Worm (Caenorhabditis elegans): ENCODE measurements around the gene K10H10.5.

DNA sequence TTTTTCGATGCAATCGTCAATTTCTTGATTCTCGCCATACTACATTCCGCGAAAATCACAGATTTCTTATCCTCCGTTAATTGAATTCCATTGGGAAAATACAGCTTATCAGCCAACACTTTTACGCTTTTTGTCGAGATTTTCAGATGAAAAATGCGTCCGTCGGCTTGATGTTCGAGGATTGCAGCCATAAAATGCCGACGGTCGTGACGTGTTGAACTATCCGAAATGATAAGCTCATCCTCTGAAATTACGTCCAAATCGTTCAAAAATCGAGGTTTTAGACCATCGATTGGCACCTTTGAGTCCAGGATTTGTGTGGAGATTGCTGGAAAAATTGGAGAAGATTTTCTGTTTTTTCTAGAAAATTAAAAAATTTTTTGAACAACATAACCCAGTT, 25.6 kb downstream of the K10H10.5 start:
- no peak for TF ChIP-seq chd-7 (tag; optimal IDR thresholded peaks at IDR 0.05)
- no peak for TF ChIP-seq B0019.2 (GFP tag; conservative IDR thresholded peaks at IDR 0.05)
- TF ChIP-seq ztf-28 (GFP tag; IDR thresholded peaks at IDR 0.05): no peak
- TF ChIP-seq egl-44 (GFP tag; IDR thresholded peaks at IDR 0.05): no peak
